Worm (Caenorhabditis elegans): Measurements from ENCODE around the gene C15C8.7.

DNA sequence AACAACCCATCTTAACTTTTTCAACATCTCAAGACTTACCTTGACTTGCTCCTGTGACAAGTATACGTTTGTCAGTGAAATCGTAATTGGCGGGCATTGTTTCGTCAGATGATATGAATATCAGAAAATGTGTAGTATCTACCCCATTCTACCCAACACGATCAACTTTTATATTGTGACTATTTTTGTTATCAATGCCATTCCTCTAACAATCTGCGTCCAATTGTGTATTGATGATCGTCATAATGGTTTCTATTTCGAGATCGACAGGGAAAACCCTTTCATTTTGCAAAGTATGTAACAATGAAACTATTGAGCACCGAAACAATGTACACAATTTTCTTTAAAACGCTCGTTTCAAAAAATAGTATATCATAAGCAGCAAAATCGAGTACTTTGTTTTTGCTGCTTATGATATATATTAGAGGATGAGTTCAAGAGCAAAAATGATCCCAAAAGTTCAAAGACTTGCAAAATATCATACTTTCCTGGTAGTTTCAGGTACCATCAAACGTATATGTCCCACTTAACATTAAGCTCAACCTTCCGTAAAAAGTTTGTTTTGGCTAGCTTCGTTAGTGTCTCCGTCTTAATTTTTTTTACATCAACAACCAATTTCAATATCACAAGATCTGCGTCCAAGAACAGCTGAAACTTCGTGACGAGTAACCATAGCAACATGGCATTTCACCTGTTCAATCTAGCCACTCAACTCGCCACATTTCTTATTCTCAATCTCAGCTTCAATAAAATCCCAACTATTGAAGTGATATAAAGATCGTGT lies 11.2 kb downstream of the C15C8.7 start, which contains the start of the genes dhs-21 and xbx-9:
- no peak for TF ChIP-seq lsy-2 (tag; optimal IDR thresholded peaks at IDR 0.05)
- TF ChIP-seq flh-1 (GFP tag; optimal IDR thresholded peaks at IDR 0.05) = no peak
- TF ChIP-seq pha-4 (tag; optimal IDR thresholded peaks at IDR 0.05) = no peak
- TF ChIP-seq nhr-12 (tag; optimal IDR thresholded peaks at IDR 0.05) = no peak
- TF ChIP-seq elt-1 (tag; optimal IDR thresholded peaks at IDR 0.05; ENCODE audit: borderline replicate concordance, insufficient read depth) = no peak
- TF ChIP-seq nhr-28 (tag; optimal IDR thresholded peaks at IDR 0.05) = no peak
- no peak for TF ChIP-seq nhr-237 (tag; optimal IDR thresholded peaks at IDR 0.05)
